Worm (Caenorhabditis elegans) whole organism, dauer: ENCODE results near the gene srab-12.

Experiments
- unc-62 ChIP-seq: sonication (generic microtip); optimal IDR thresholded peaks from 2 replicates; lab custom pipeline; 2017; ENCODE audit warnings: missing biosample characterization, missing genetic modification reagents, missing genetic modification characterization

Gene srab-12

DNA sequence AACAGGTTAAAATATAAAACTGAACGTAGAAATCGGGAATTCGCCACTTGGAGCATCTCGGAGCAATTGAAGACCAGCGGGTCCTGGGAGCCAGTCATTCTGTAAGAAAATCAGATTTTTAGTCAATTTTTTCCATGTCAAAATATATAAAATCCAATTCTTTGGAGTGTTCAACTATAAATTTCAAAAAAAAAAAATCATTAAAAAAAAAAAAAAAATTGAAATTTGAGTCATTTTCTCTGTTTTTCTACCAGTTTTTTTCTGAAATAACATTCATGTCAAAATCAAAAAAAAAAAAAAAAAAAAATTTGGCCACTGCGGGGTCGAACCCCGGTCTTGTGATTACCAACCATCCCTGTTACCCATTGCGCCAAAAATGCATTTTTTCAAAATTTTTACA lies at the start of gene srab-12:
TSS of gene srab-12 (minus strand) at position 101 of the 400 bp plus-strand sequence.
- TF ChIP-seq unc-62 (GFP tag; lab: Kevin White, UChicago) = no peak

DNA sequence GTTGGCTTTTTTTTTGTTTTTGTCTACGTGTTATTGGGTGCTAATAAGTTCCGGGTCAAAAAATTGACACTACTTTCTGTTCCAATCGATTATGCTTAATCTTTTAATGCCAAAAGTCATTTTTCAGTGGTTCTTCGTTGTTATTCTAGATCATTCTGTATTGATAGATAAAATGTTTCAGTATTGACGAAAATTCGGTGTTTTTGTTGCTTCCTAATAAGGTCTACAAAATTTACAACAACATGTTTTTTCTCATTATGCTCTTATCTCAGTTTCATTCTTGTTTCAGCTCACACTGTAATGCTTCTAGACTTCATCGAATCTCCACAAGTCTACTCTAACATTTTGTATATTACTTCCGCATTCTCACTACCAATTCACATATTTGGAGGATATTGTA lies 47.9 kb upstream of the srab-12 start, which contains the start of gene srh-303:
TSS of gene srh-303 (plus strand) at position 301 of the 400 bp plus-strand sequence.
- TF ChIP-seq unc-62 (GFP tag; lab: Kevin White, UChicago) = no peak

DNA sequence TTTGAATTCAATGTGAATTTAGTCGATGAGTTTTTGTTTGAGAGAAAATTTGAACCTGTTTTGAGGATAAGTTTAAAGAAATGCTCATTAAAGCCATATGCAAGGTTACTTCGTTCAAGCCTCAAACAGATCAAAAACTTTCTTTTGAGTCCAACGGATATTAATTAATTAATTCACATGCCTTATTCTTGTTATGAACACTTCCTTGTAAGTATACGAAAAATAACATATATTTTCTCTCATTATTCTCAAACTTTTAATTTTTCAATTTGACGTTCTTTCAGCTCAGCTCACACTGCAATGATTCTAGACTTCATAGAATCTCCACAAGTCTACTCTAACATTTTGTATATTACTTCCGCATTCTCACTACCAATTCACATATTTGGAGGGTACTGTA lies 44.9 kb upstream of the srab-12 start, which contains the start of gene srh-304:
TSS of gene srh-304 (plus strand) at position 301 of the 400 bp plus-strand sequence.
- no peak for TF ChIP-seq unc-62 (GFP tag; lab: Kevin White, UChicago)

ce11 chrV:17824610-17825009 lies 41.2 kb upstream of the srab-12 start, which contains the start of gene srh-301:
TSS of gene srh-301 (plus strand) at chrV:17824910.
- TF ChIP-seq unc-62 (GFP tag; lab: Kevin White, UChicago) = no peak

DNA sequence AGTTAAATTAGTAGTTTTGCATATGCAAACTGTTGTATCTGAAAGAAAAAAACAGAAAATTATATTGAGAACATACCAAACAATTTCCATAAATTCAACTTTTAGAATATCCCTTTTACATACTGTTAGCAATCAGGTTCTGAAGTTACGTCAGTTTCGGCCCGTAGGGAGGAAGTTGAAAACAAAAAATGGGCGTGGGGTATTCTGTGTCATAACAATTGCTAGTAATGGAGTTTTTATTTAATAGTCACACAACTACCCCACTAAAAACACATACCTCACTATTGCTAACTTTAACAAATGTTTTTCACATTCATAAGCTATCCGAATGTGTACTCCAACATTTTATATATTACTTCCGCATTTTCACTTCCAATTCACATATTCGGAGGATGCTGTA lies 38.4 kb upstream of the srab-12 start, which contains the start of gene srh-300:
TSS of gene srh-300 (plus strand) at position 301 of the 400 bp plus-strand sequence.
- no peak for TF ChIP-seq unc-62 (GFP tag; lab: Kevin White, UChicago)

DNA sequence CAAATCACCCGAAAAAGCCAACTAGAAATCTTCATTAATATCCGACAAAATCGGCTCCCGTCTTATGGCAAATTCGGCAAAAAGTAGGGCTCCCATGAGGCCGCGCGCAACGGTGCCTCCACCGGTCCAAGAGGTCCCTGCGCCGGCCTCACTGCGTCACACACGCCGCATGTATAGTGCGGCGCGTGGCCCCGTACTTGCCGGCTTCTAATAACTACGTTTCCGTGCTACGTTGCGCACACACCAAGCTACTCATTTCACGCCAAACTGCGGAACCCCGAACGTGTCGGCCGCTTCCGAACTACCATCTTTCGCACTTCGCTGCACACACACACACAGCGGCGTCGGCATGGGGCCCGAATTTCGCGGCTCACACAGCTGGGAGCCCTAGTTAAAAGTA lies 36.3 kb upstream of the srab-12 start:
- no peak for TF ChIP-seq unc-62 (GFP tag; lab: Kevin White, UChicago)

DNA sequence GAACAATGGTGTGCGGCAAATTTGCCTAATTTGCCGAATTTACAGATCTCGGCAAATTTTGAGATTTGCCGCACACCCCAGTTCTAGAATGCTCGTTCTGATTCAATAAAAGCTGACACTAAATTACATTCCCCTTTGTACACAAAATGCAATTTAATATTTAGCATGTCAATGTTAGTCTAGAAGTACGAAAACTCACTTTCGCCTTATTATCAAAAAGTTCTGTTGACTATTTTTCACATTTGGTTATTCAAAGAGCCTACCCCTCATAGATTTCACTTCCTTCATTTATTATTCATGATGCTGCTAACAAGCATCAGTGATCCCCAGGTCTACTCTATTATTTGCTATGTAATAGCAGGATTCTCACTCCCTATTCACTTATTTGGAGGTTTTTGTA lies 35.1 kb upstream of the srab-12 start, which contains the start of gene srh-298:
TSS of gene srh-298 (plus strand) at position 301 of the 400 bp plus-strand sequence.
- no peak for TF ChIP-seq unc-62 (GFP tag; lab: Kevin White, UChicago)

DNA sequence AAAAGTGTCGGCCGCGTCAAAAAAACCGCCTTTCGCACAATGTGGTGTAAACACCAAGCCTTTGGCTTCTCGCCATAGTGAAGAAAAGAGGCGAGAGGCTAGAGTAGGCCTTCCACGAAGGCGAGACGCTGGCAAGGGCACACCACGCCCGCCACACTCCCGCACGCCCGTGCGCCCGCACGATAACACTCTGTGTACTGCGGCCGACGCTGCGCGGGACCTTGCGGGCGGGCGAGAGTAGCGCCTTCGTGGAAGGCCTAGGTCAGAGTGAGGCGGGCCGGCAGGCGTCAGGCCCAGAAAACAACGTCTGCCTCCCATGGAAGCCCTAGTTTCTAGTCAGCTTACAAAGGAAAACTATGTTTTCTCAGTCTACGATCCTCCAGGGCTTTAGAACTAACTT lies 28.7 kb upstream of the srab-12 start:
- no peak for TF ChIP-seq unc-62 (GFP tag; lab: Kevin White, UChicago)

ce11 chrV:17810053-17810452 lies 26.6 kb upstream of the srab-12 start, which contains the start of gene srh-296:
TSS of gene srh-296 (plus strand) at chrV:17810353.
- TF ChIP-seq unc-62 (GFP tag; lab: Kevin White, UChicago) = no peak

DNA sequence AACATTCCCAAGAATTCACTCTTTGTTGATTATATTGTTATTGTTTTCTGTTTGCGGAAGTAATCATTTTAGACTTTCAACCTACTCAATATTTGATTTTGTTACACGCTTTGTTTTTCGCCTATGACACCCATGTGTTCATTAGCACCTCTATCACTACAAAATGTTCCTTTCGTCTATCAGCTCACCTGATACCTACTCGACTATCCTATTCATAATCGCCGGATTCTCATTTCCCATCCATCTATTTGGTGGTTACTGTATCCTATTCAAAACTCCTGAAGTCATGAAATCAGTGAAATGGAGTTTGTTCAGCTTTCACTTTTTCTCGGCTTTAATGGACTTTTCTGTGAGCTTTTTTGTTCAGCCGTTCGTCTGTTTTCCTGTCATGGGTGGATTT lies 21.9 kb upstream of the srab-12 start, which contains the start of gene srh-291:
TSS of gene srh-291 (plus strand) at position 301 of the 400 bp plus-strand sequence.
- no peak for TF ChIP-seq unc-62 (GFP tag; lab: Kevin White, UChicago)

ce11 chrV:17802519-17802918 lies 19.1 kb upstream of the srab-12 start, which contains the start of the genes Y94A7B.11 and srh-292:
TSS of gene Y94A7B.11 (minus strand) at chrV:17802619.
TSS of gene srh-292 (plus strand) at chrV:17802769.
- TF ChIP-seq unc-62 (GFP tag; lab: Kevin White, UChicago) = no peak

- TF ChIP-seq unc-62 (GFP tag; lab: Kevin White, UChicago) = no peak
Measured at ce11 chrV:17800538-17800937, 17.1 kb upstream of the srab-12 start, which contains the start of gene srh-287. TSS of gene srh-287 (plus strand) at chrV:17800838.

DNA sequence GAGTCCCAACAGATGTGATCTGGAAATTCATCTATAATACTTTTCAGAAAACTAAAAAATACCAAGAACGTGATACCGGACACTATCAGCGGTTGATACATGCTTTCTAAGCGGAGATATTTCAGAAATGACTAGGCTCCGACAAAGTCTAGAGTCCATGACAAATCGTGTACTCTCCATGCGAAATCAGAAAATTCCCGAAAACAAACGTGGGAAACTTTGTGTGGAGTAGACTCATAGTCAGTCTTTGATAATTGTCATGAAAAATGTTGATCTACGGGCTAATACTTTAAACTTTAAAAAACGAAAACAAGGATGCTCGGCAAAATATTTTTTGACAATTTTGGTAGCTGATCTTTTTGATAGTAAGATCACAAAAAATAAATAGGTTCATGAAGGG lies 15.3 kb upstream of the srab-12 start, which contains the start of gene srx-18:
TSS of gene srx-18 (minus strand) at position 101 of the 400 bp plus-strand sequence.
- no peak for TF ChIP-seq unc-62 (GFP tag; lab: Kevin White, UChicago)

- TF ChIP-seq unc-62 (GFP tag; lab: Kevin White, UChicago) = no peak
Measured at ce11 chrV:17795655-17796054, 12.2 kb upstream of the srab-12 start, which contains the start of gene srh-288. TSS of gene srh-288 (minus strand) at chrV:17795755.

ce11 chrV:17793986-17794385 lies 10.5 kb upstream of the srab-12 start, which contains the start of gene srh-289:
TSS of gene srh-289 (minus strand) at chrV:17794086.
- TF ChIP-seq unc-62 (GFP tag; lab: Kevin White, UChicago) = no peak

DNA sequence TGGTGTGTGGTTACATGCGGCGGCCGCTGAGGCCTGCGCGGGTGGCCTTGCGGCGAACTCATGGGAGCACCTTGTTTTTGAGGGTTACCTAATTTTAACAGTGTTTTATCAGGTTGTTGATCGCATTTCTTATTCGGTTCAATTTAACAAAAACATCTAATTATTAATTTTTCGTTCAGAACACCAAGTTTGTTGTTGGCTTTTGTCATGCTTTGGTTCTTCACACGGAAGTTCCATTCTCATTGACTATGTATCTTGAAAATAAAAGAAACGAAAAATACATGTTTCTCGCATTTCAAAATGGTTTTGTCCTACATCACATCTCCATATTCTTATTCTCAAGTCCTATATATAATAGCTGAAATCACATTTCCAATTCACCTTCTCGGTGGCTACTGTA lies 6.7 kb upstream of the srab-12 start, which contains the start of gene srh-290:
TSS of gene srh-290 (plus strand) at position 301 of the 400 bp plus-strand sequence.
- no peak for TF ChIP-seq unc-62 (GFP tag; lab: Kevin White, UChicago)

DNA sequence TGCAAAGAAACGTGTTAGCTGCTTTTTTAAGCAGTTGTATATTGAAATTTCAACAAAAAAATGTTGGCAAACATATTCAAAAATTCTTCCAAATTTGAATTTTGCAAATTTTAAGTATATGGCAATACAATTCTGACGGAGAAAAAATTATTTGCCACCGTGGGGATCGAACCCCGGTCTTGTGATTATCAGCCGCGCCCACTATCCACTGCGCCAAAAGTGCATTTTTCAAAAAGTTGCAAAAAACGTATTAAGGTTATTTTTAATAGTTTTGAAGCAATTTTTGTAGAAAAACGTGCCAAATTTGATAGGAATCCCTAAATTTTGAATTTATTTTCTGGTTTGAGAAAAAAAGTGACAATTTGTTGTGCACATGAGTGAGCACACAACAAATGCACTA lies 921 bp upstream of the srab-12 start:
- TF ChIP-seq unc-62 (GFP tag; lab: Kevin White, UChicago) = no peak
